Fruit fly (Drosophila melanogaster) S2 (cell line): ENCODE data around the gene Cluap1.

Experiments
- CG8478 ChIP-seq: fragments of >200 bp; optimal IDR thresholded peaks from 2 replicates; lab custom pipeline; 2018
- CTCF ChIP-seq, 2 experiments: fragments of >200 bp; optimal IDR thresholded peaks; 2 replicates each; lab custom pipeline; 2018

DNA sequence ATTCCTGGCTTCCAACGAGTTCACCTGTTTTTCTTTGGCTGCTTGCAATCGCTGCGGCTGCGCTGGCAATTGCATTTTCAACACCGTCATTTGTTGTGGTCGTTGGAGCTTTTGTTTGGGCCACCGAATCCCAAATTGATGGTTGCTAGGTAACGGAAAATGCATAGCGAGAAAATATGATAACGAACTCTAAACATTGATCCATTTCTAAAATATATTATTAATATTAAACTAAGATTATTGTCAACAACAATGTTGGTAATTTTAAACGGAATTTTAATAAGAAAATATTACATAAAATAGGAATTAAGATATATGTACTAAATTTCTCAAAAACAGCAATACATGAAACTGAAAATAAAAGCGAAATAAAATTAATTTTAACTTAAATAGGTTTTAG lies at the start of gene Cluap1:
- TF ChIP-seq CG8478 (lab: Kevin White, UChicago) (no peak), CTCF (optimal IDR thresholded peaks at IDR 0.05; lab: Kevin White, UChicago) (no peak)
